Fruit fly (Drosophila melanogaster) whole organism, embryonic: ENCODE data around the gene gcm.

Source experiments
- Asciz ChIP-seq: fragments of 200-800 bp; sonication (Bioruptor generic); optimal IDR thresholded peaks from 2 replicates; lab custom pipeline; 2017; ENCODE audit warnings: missing biosample characterization, mild to moderate bottlenecking, missing genetic modification characterization, missing genetic modification reagents
- Bdp1 ChIP-seq: fragments of 200-800 bp; sonication (Bioruptor generic); optimal IDR thresholded peaks from 3 replicates; lab custom pipeline; 2016; ENCODE audit warnings: missing biosample characterization, missing genetic modification characterization
- CG10654 ChIP-seq: fragments of 200-800 bp; sonication (Bioruptor generic); optimal IDR thresholded peaks from 2 replicates; lab custom pipeline; 2016; ENCODE audit warnings: missing biosample characterization, missing genetic modification characterization
- CG10959 ChIP-seq: fragments of 200-800 bp; sonication (Bioruptor generic); IDR thresholded peaks from 2 replicates; pipeline ENCODE4 v1.3.6; 2022; ENCODE audit warnings: missing biosample characterization, missing genetic modification characterization
- CG17612 ChIP-seq: fragments of 200-800 bp; sonication (Bioruptor generic); IDR thresholded peaks from 2 replicates; pipeline ENCODE4 v1.3.6; 2022; ENCODE audit warnings: missing biosample characterization, missing genetic modification characterization
- Eip74EF ChIP-seq, 2 experiments: fragments of 200-800 bp in 1 of 2; fragments of >200 bp in 1 of 2; sonication (Bioruptor generic) in 1 of 2; optimal IDR thresholded peaks; 2 replicates each; lab custom pipeline; 2017 to 2019; ENCODE audit warnings: missing biosample characterization in 2 of 2, missing genetic modification characterization in 2 of 2, mild to moderate bottlenecking in 1 of 2, moderate library complexity in 1 of 2
- Kr ChIP-seq: fragments of 200-800 bp; sonication (Bioruptor generic); optimal IDR thresholded peaks from 2 replicates; lab custom pipeline; 2017; ENCODE audit warnings: missing biosample characterization, mild to moderate bottlenecking, missing genetic modification characterization
- Usf ChIP-seq: fragments of 200-800 bp; sonication (Bioruptor generic); optimal IDR thresholded peaks from 2 replicates; lab custom pipeline; 2017; ENCODE audit warnings: missing genotype, missing biosample characterization, missing genetic modification characterization
- pum ChIP-seq: fragments of 200-800 bp; sonication (Bioruptor generic); optimal IDR thresholded peaks from 2 replicates; lab custom pipeline; 2016; ENCODE audit warnings: missing biosample characterization, missing genetic modification characterization
- pzg ChIP-seq: fragments of 200-800 bp; sonication (Bioruptor generic); optimal IDR thresholded peaks from 3 replicates; lab custom pipeline; 2018; ENCODE audit warnings: missing biosample characterization, mild to moderate bottlenecking, missing genetic modification characterization, moderate library complexity
- sens-2 ChIP-seq: fragments of 200-800 bp; sonication (Bioruptor generic); IDR thresholded peaks from 2 replicates; pipeline ENCODE4 v1.3.6; 2022; ENCODE audit warnings: missing biosample characterization, missing genetic modification characterization
- sr ChIP-seq: fragments of 200-800 bp; sonication (Bioruptor generic); IDR thresholded peaks from 3 replicates; pipeline ENCODE4 v1.3.6; 2022; ENCODE audit warnings: missing biosample characterization, missing genetic modification characterization
- stc ChIP-seq: fragments of 200-800 bp; sonication (Bioruptor generic); IDR thresholded peaks from 2 replicates; pipeline ENCODE4 v1.3.6; 2022; ENCODE audit warnings: missing biosample characterization, missing genetic modification characterization

dm6 chr2L:9602103-9602502, 20.6 kb upstream of the gcm start:
- no peak for TF ChIP-seq sr (GFP tag; lab: Robert Waterston, UW)
- no peak for TF ChIP-seq stc (GFP tag; lab: Robert Waterston, UW)
- TF ChIP-seq CG10959 (GFP tag; lab: Robert Waterston, UW) = no peak
- no peak for TF ChIP-seq Usf (GFP tag; lab: Kevin White, UChicago)
- TF ChIP-seq Kr = no peak
- no peak for TF ChIP-seq Bdp1 (GFP tag; lab: Kevin White, UChicago)
- no peak for TF ChIP-seq CG10654 (GFP tag; lab: Kevin White, UChicago)
- TF ChIP-seq pum = no peak
- no peak for TF ChIP-seq CG17612 (GFP tag; lab: Robert Waterston, UW)
- TF ChIP-seq sens-2 (GFP tag; lab: Robert Waterston, UW) = no peak
- TF ChIP-seq Eip74EF (GFP tag; optimal IDR thresholded peaks at IDR 0.05; lab: Kevin White, UChicago) = no peak
- TF ChIP-seq Asciz (GFP tag; lab: Kevin White, UChicago) = no peak
- TF ChIP-seq pzg = no peak
